Fruit fly (Drosophila melanogaster): ENCODE results near the gene CG14572.

Gene CG14572

dm6 chr3L:21738175-21739016 lies 2.9 kb upstream of the CG14572 start, which contains the start of gene CG14567 (continued):
- no peak for TF ChIP-seq chn (GFP tag; optimal IDR thresholded peaks at IDR 0.05)
- TF ChIP-seq twi (tag; optimal IDR thresholded peaks at IDR 0.05) = no peak
- TF ChIP-seq oc (tag; optimal IDR thresholded peaks at IDR 0.05) = peak; percentile 65
- TF ChIP-seq pum (GFP tag; optimal IDR thresholded peaks at IDR 0.05) = no peak
- peak; percentile 12; the same call in 1 of the 3 replicates for TF ChIP-seq ase (GFP tag; IDR thresholded peaks at IDR 0.05)
- TF ChIP-seq CG14860 (GFP tag; IDR thresholded peaks at IDR 0.05; ENCODE audit: partially characterized antibody) = no peak
- TF ChIP-seq dmrt99B (tag; optimal IDR thresholded peaks at IDR 0.05) = peak; percentile 67
- TF ChIP-seq HLH54F (GFP tag; optimal IDR thresholded peaks at IDR 0.05) = no peak
- peak; percentile 43; the same call in 1 of the 2 replicates for TF ChIP-seq Rfx (GFP tag; IDR thresholded peaks at IDR 0.05)
- TF ChIP-seq Fer2 (tag; optimal IDR thresholded peaks at IDR 0.05) = no peak
- no peak for TF ChIP-seq ssp (GFP tag; IDR thresholded peaks at IDR 0.05)
- TF ChIP-seq CG8359 (GFP tag; optimal IDR thresholded peaks at IDR 0.05; ENCODE audit: borderline replicate concordance) = no peak
- TF ChIP-seq CG32767 (GFP tag; IDR thresholded peaks at IDR 0.05) = peak; percentile 34; the same call in 1 of the 2 replicates
- TF ChIP-seq CG17328 (GFP tag; IDR thresholded peaks at IDR 0.05) = peak; percentile 39; the same call in 1 of the 2 replicates
- TF ChIP-seq eyg (GFP tag; optimal IDR thresholded peaks at IDR 0.05) = no peak
- TF ChIP-seq Hr51 (GFP tag; optimal IDR thresholded peaks at IDR 0.05) = peak in 1 of 2 experiments; percentile 59
- TF ChIP-seq CG18619 (GFP tag; optimal IDR thresholded peaks at IDR 0.05) = no peak
- TF ChIP-seq CG15011 (GFP tag; optimal IDR thresholded peaks at IDR 0.05) = no peak
- peak; percentile 45; the same call in 2 of the 3 replicates for TF ChIP-seq tgo (GFP tag; IDR thresholded peaks at IDR 0.05)
- no peak for TF ChIP-seq CG12942 (GFP tag; optimal IDR thresholded peaks at IDR 0.05)
- TF ChIP-seq Sox102F (GFP tag; optimal IDR thresholded peaks at IDR 0.05) = peak; percentile 74
- TF ChIP-seq HLH4C (GFP tag; IDR thresholded peaks at IDR 0.05; ENCODE audit: partially characterized antibody) = no peak
- no peak for TF ChIP-seq cwo (GFP tag; optimal IDR thresholded peaks at IDR 0.05)
- peak; percentile 19 for TF ChIP-seq lilli (GFP tag; optimal IDR thresholded peaks at IDR 0.05)
- no peak for TF ChIP-seq lab (GFP tag; optimal IDR thresholded peaks at IDR 0.05)
- peak; percentile 21; the same call in 1 of the 2 replicates for TF ChIP-seq CG10366 (GFP tag; IDR thresholded peaks at IDR 0.05)
- no peak for TF ChIP-seq chinmo (GFP tag; IDR thresholded peaks at IDR 0.05; ENCODE audit: partially characterized antibody)
- no peak for TF ChIP-seq Dll (GFP tag; IDR thresholded peaks at IDR 0.05; ENCODE audit: partially characterized antibody)
- TF ChIP-seq sug (tag; optimal IDR thresholded peaks at IDR 0.05) = no peak
- TF ChIP-seq maf-S (GFP tag; optimal IDR thresholded peaks at IDR 0.05) = no peak
- no peak for TF ChIP-seq CG43689 (GFP tag; IDR thresholded peaks at IDR 0.05)
- TF ChIP-seq Elba2 (GFP tag; optimal IDR thresholded peaks at IDR 0.05) = no peak
- TF ChIP-seq ind (GFP tag; optimal IDR thresholded peaks at IDR 0.05) = peak; percentile 11
- TF ChIP-seq sd (tag; optimal IDR thresholded peaks at IDR 0.05) = no peak
- peak; percentile 55 for TF ChIP-seq HLH3B (GFP tag; IDR thresholded peaks at IDR 0.05)
- peak; percentile 30; the same call in 1 of the 2 replicates for TF ChIP-seq CG6689 (GFP tag; IDR thresholded peaks at IDR 0.05)
- TF ChIP-seq ATbp (GFP tag; optimal IDR thresholded peaks at IDR 0.05) = peak; percentile 42
- 0 out of 2 replicates have a peak, but pooled peaks have one; percentile 27 for TF ChIP-seq ttk (GFP tag; IDR thresholded peaks at IDR 0.05)
- peak; percentile 52 for TF ChIP-seq CG7839 (tag; optimal IDR thresholded peaks at IDR 0.05)
- peak; percentile 41 for TF ChIP-seq phol (tag; optimal IDR thresholded peaks at IDR 0.05)
- TF ChIP-seq so (GFP tag; IDR thresholded peaks at IDR 0.05) = no peak
- TF ChIP-seq org-1 (GFP tag; optimal IDR thresholded peaks at IDR 0.05) = no peak
- peak; percentile 43 for TF ChIP-seq CG2712 (tag; optimal IDR thresholded peaks at IDR 0.05)
- no peak for TF ChIP-seq Scr (GFP tag; IDR thresholded peaks at IDR 0.05; ENCODE audit: partially characterized antibody)
- TF ChIP-seq yki (optimal IDR thresholded peaks at IDR 0.05) = no peak
- TF ChIP-seq CG31441 (GFP tag; IDR thresholded peaks at IDR 0.05) = peak; percentile 37; the same call in 1 of the 2 replicates
- TF ChIP-seq CG16815 (GFP tag; optimal IDR thresholded peaks at IDR 0.05) = no peak
- peak; percentile 48 for TF ChIP-seq az2 (GFP tag; optimal IDR thresholded peaks at IDR 0.05)
